Worm (Caenorhabditis elegans) whole organism, L2 larva: ENCODE measurements around the gene B0310.2.

ENCODE experiments used
- F13H6.1 ChIP-seq: sonication (generic microtip); optimal IDR thresholded peaks from 2 replicates; lab custom pipeline; 2016; ENCODE audit warnings: missing genetic modification characterization, missing compliant biosample characterization
- R02D3.7 ChIP-seq: fragments of 150-350 bp; optimal IDR thresholded peaks from 2 replicates; lab custom pipeline; 2014; ENCODE audit warnings: missing biosample characterization, missing genetic modification characterization
- Y55F3AM.14 ChIP-seq: fragments of 200-800 bp; sonication (Bioruptor generic); optimal IDR thresholded peaks from 2 replicates; lab custom pipeline; 2018; ENCODE audit warnings: mild to moderate bottlenecking, missing genetic modification characterization, missing compliant biosample characterization
- ZK546.5 ChIP-seq: sonication (generic microtip); optimal IDR thresholded peaks from 2 replicates; lab custom pipeline; 2017; ENCODE audit warnings: missing biosample characterization, missing genetic modification characterization
- ama-1 ChIP-seq: fragments of 150-350 bp; optimal IDR thresholded peaks from 2 replicates; lab custom pipeline; 2018; ENCODE audit warnings: inconsistent platforms
- blmp-1 ChIP-seq: sonication (generic microtip); optimal IDR thresholded peaks from 2 replicates; lab custom pipeline; 2017; ENCODE audit warnings: missing genetic modification characterization, mild to moderate bottlenecking, missing compliant biosample characterization, antibody characterized with exemption, moderate library complexity; ENCODE audit not compliant: insufficient read depth
- ceh-16 ChIP-seq: fragments of 150-350 bp; optimal IDR thresholded peaks from 2 replicates; lab custom pipeline; 2014; ENCODE audit warnings: missing biosample characterization, missing genetic modification characterization
- dmd-4 ChIP-seq: sonication (generic microtip); optimal IDR thresholded peaks from 2 replicates; lab custom pipeline; 2017; ENCODE audit warnings: missing biosample characterization, missing genetic modification characterization
- egl-27 ChIP-seq: sonication (generic microtip); optimal IDR thresholded peaks from 3 replicates; lab custom pipeline; 2017; ENCODE audit warnings: missing biosample characterization, missing genetic modification reagents, missing genetic modification characterization
- elt-1 ChIP-seq: fragments of 150-350 bp; optimal IDR thresholded peaks from 2 replicates; lab custom pipeline; 2014; ENCODE audit warnings: missing biosample characterization, missing genetic modification characterization
- elt-3 ChIP-seq: sonication (generic microtip); optimal IDR thresholded peaks from 2 replicates; lab custom pipeline; 2017; ENCODE audit warnings: missing biosample characterization, missing genetic modification characterization
- lin-11 ChIP-seq: fragments of 150-350 bp; sonication (generic microtip); optimal IDR thresholded peaks from 2 replicates; lab custom pipeline; 2014; ENCODE audit warnings: missing biosample characterization, missing genetic modification characterization, inconsistent platforms, mixed read lengths
- lin-39 ChIP-seq: fragments of 150-350 bp; optimal IDR thresholded peaks from 2 replicates; lab custom pipeline; 2014; ENCODE audit warnings: missing biosample characterization, missing genetic modification reagents, missing genetic modification characterization
- mab-5 ChIP-seq: fragments of 150-350 bp; optimal IDR thresholded peaks from 2 replicates; lab custom pipeline; 2014; ENCODE audit warnings: missing biosample characterization, missing genetic modification characterization
- mbf-1 ChIP-seq: sonication (generic microtip); optimal IDR thresholded peaks from 2 replicates; lab custom pipeline; 2017; ENCODE audit warnings: missing biosample characterization, missing genetic modification characterization
- mdl-1 ChIP-seq, 2 experiments: fragments of 150-350 bp in 1 of 2; sonication (generic microtip) in 1 of 2; optimal IDR thresholded peaks; 2 replicates each; lab custom pipeline; 2017; ENCODE audit warnings: missing biosample characterization in 2 of 2, missing genetic modification characterization in 2 of 2
- nhr-10 ChIP-seq: sonication (generic microtip); optimal IDR thresholded peaks from 2 replicates; lab custom pipeline; 2017; ENCODE audit warnings: missing biosample characterization, missing genetic modification characterization
- nhr-129 ChIP-seq: fragments of 150-350 bp; optimal IDR thresholded peaks from 2 replicates; lab custom pipeline; 2014; ENCODE audit warnings: missing biosample characterization, missing genetic modification characterization
- nhr-21 ChIP-seq: fragments of 150-350 bp; optimal IDR thresholded peaks from 2 replicates; lab custom pipeline; 2014; ENCODE audit warnings: missing biosample characterization, missing genetic modification characterization
- nhr-23 ChIP-seq: fragments of 150-350 bp; optimal IDR thresholded peaks from 2 replicates; lab custom pipeline; 2014; ENCODE audit warnings: missing biosample characterization, missing genetic modification reagents, missing genetic modification characterization
- nhr-237 ChIP-seq: fragments of 150-350 bp; optimal IDR thresholded peaks from 2 replicates; lab custom pipeline; 2014; ENCODE audit warnings: missing biosample characterization, missing genetic modification characterization
- nhr-25 ChIP-seq: fragments of 150-350 bp; sonication (generic microtip); optimal IDR thresholded peaks from 3 replicates; lab custom pipeline; 2014; ENCODE audit warnings: missing biosample characterization, missing genetic modification characterization
- peb-1 ChIP-seq: fragments of 150-350 bp; optimal IDR thresholded peaks from 2 replicates; lab custom pipeline; 2014; ENCODE audit warnings: missing biosample characterization, missing genetic modification characterization
- sem-4 ChIP-seq: fragments of 150-350 bp; optimal IDR thresholded peaks from 2 replicates; lab custom pipeline; 2014; ENCODE audit warnings: missing biosample characterization, missing genetic modification reagents, missing genetic modification characterization
- skn-1 ChIP-seq: sonication (generic microtip); optimal IDR thresholded peaks from 2 replicates; lab custom pipeline; 2017; ENCODE audit warnings: missing biosample characterization, missing genetic modification characterization
- sma-3 ChIP-seq: sonication (generic microtip); optimal IDR thresholded peaks from 2 replicates; lab custom pipeline; 2016; ENCODE audit warnings: missing genetic modification reagents, missing genetic modification characterization, missing compliant biosample characterization
- sma-9 ChIP-seq, 2 experiments: fragments of 150-350 bp in 1 of 2; sonication (generic microtip) in 1 of 2; optimal IDR thresholded peaks; 2 replicates each; lab custom pipeline; 2014 to 2016; ENCODE audit warnings: missing genetic modification characterization in 2 of 2, mild to moderate bottlenecking in 1 of 2, missing biosample characterization in 1 of 2, missing compliant biosample characterization in 1 of 2, missing genetic modification reagents in 1 of 2, moderate library complexity in 1 of 2
- unc-39 ChIP-seq: fragments of 150-350 bp; optimal IDR thresholded peaks from 2 replicates; lab custom pipeline; 2014; ENCODE audit warnings: missing biosample characterization, missing genetic modification characterization
- unc-62 ChIP-seq: fragments of 150-350 bp; optimal IDR thresholded peaks from 2 replicates; lab custom pipeline; 2014; ENCODE audit warnings: missing biosample characterization, missing genetic modification reagents, missing genetic modification characterization
- zag-1 ChIP-seq: fragments of 150-350 bp; optimal IDR thresholded peaks from 2 replicates; lab custom pipeline; 2014; ENCODE audit warnings: missing biosample characterization, missing genetic modification characterization
- ztf-11 ChIP-seq: sonication (generic microtip); optimal IDR thresholded peaks from 2 replicates; lab custom pipeline; 2017; ENCODE audit warnings: missing biosample characterization, missing genetic modification characterization
- ztf-4 ChIP-seq: fragments of 150-350 bp; optimal IDR thresholded peaks from 2 replicates; lab custom pipeline; 2014; ENCODE audit warnings: missing biosample characterization, missing genetic modification characterization

The B0310.2 gene

ce11 chrX:467338-467823, 39.4 kb downstream of the B0310.2 start:
- TF ChIP-seq ama-1 (lab: Kevin White, UChicago), result no peak
- no peak for TF ChIP-seq nhr-237 (tag; lab: Kevin White, UChicago)
- no peak for TF ChIP-seq lin-39 (tag; lab: Kevin White, UChicago)
- no peak for TF ChIP-seq zag-1 (tag; lab: Kevin White, UChicago)
- TF ChIP-seq unc-39 (tag; lab: Kevin White, UChicago), result no peak
- no peak for TF ChIP-seq ztf-4 (tag; lab: Kevin White, UChicago)
- no peak for TF ChIP-seq nhr-25 (tag; lab: Kevin White, UChicago)
- no peak for TF ChIP-seq skn-1 (tag; lab: Kevin White, UChicago)
- no peak for TF ChIP-seq elt-3 (tag; lab: Kevin White, UChicago)
- no peak for TF ChIP-seq sem-4
- TF ChIP-seq sma-3, result no peak
- TF ChIP-seq mab-5 (tag; lab: Kevin White, UChicago), result no peak
- TF ChIP-seq, all 48 proteins: peak for 0

DNA sequence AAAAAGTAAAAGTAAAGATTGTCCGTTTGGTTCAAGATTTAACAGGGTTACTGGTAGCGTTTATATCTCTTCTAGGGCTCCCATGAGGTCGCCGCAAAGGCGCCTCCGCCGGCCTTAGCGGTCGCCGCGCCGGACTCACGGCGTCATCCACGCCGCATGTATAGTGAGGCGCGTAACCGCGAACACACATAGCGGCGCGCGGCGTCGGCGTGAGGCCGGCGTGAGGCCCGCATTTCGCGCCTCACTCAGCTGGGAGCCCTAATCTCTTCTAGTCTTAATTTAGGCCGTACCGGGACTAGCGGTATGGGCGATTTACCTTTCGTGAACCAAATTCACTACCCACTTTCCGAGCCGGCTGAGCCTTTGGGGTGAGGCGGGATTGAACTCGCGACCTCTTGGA, 45.1 kb downstream of the B0310.2 start:
- TF ChIP-seq ZK546.5 (tag; lab: Kevin White, UChicago) (no peak), unc-62 (GFP tag; lab: Kevin White, UChicago) (no peak), egl-27 (tag; lab: Kevin White, UChicago) (no peak), Y55F3AM.14 (GFP tag; lab: Kevin White, UChicago) (no peak), ztf-11 (tag; lab: Kevin White, UChicago) (no peak), ceh-16 (no peak), R02D3.7 (tag; lab: Kevin White, UChicago) (no peak), sma-9 (GFP tag; optimal IDR thresholded peaks at IDR 0.05; lab: Kevin White, UChicago) (no peak), sma-9 (tag; optimal IDR thresholded peaks at IDR 0.05; lab: Kevin White, UChicago) (no peak), ztf-4 (tag; lab: Kevin White, UChicago) (no peak), zag-1 (tag; lab: Kevin White, UChicago) (no peak), skn-1 (tag; lab: Kevin White, UChicago) (no peak), nhr-21 (no peak), elt-1 (no peak), dmd-4 (no peak), nhr-23 (tag; lab: Kevin White, UChicago) (no peak)
- TF ChIP-seq, all 48 proteins: peak for 0

DNA sequence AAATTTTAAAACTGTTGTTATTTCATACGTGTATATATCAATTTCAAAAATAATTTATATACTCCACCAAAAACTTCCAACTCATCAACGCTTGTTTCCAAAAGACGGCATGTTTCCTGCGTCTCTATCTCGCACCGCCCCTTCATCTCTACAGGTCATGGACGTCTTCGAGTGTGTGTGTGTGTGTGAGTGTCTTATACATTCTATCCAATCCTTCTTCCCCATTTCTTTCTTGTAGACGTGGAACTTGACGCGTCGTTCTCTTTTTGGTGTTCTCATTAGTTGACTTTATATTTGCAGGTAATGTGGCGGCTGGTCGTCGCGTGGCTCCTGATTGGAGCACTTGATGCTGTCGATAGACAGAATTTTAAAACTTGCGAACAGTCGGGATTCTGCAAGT, 46.4 kb downstream of the B0310.2 start, which contains the start of gene aagr-4:
Gene aagr-4, plus strand, starts transcription at position 301 of the 400 bp plus-strand sequence.
- TF ChIP-seq nhr-25 (tag; lab: Kevin White, UChicago) (no peak), sem-4 (no peak), elt-3 (tag; lab: Kevin White, UChicago) (no peak), F13H6.1 (tag; lab: Kevin White, UChicago) (no peak), ama-1 (lab: Kevin White, UChicago) (no peak), sma-9 (GFP tag; optimal IDR thresholded peaks at IDR 0.05; lab: Kevin White, UChicago) (no peak), sma-9 (tag; optimal IDR thresholded peaks at IDR 0.05; lab: Kevin White, UChicago) (no peak), ztf-11 (tag; lab: Kevin White, UChicago) (no peak), lin-39 (tag; lab: Kevin White, UChicago) (no peak), mbf-1 (no peak)
- TF ChIP-seq, all 48 proteins: peak for 0

ce11 chrX:459316-459715, 47.4 kb downstream of the B0310.2 start:
- peak; percentile 45 for TF ChIP-seq elt-1
- no peak for TF ChIP-seq blmp-1 (tag; lab: Kevin White, UChicago)

DNA sequence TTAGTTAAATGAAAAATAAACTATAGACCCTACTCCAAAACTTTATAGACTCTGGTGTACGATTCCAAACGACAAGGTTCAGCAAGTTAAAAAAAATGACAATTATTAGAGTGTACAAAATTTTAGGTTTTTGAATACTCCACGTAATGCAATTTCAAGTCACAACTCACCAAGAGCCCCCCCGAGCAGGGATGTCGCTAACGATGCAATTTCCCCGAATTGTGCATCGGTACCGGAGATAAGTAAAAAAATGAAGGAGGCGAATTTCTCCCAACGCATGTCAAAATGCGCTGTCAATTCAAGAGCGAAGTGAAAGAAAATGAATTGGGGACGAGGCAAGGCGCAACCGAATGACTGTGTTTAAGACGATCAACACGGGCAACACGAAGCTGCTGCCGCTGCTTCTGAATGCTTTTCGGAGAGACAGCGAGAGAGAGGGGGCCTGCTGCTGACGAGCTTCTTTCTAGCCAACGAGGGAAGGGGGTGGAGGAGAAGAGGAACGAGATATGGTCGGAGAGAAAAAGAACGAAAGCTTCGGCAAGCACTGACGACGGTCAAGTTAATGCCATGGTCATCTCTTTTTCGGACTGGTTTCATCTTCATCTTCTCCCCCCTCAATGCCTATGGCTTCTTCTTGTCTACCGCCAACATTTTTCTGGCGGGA, 49.5 kb downstream of the B0310.2 start, which contains the start of gene abu-12:
Gene abu-12, minus strand, starts transcription at position 472 of the 664 bp plus-strand sequence.
- TF ChIP-seq skn-1 (tag; lab: Kevin White, UChicago), result no peak
- TF ChIP-seq ZK546.5 (tag; lab: Kevin White, UChicago), result no peak
- TF ChIP-seq nhr-10 (tag; lab: Kevin White, UChicago), result no peak
- no peak for TF ChIP-seq nhr-129
- no peak for TF ChIP-seq sma-3
- TF ChIP-seq peb-1 (tag; lab: Kevin White, UChicago), result no peak
- no peak for TF ChIP-seq elt-1
- TF ChIP-seq sem-4, result no peak
- TF ChIP-seq mdl-1 (tag; optimal IDR thresholded peaks at IDR 0.05; lab: Kevin White, UChicago), result no peak
- no peak for TF ChIP-seq lin-11 (tag; lab: Kevin White, UChicago)
- no peak for TF ChIP-seq ceh-16
- no peak for TF ChIP-seq egl-27 (tag; lab: Kevin White, UChicago)
